Fruit fly (Drosophila melanogaster) whole organism, embryonic: Measurements from ENCODE around the gene sick.
A peak's percentile ranks its signal among the peaks of the same experiment; 100 is the strongest.

ENCODE experiments used
- Atf6 ChIP-seq: fragments of 200-800 bp; sonication (Bioruptor generic); IDR thresholded peaks from 2 replicates; pipeline ENCODE4 v1.3.6; 2022; ENCODE audit warnings: missing biosample characterization, missing genetic modification characterization
- Bdp1 ChIP-seq: fragments of 200-800 bp; sonication (Bioruptor generic); optimal IDR thresholded peaks from 3 replicates; lab custom pipeline; 2016; ENCODE audit warnings: missing biosample characterization, missing genetic modification characterization
- BtbVII ChIP-seq: fragments of 200-800 bp; sonication (Bioruptor generic); optimal IDR thresholded peaks from 3 replicates; lab custom pipeline; 2017; ENCODE audit warnings: missing biosample characterization, mild to moderate bottlenecking, missing genetic modification characterization
- CG11560 ChIP-seq: fragments of 200-800 bp; sonication (Bioruptor generic); IDR thresholded peaks from 3 replicates; pipeline ENCODE4 v1.3.6; 2022; ENCODE audit warnings: missing biosample characterization, missing genetic modification characterization
- CG11695 ChIP-seq: fragments of 200-800 bp; sonication (Bioruptor generic); IDR thresholded peaks from 3 replicates; pipeline ENCODE4 v1.3.6; 2022; ENCODE audit warnings: missing biosample characterization, missing genetic modification characterization
- CG11723 ChIP-seq: fragments of 200-800 bp; sonication (Bioruptor generic); optimal IDR thresholded peaks from 2 replicates; lab custom pipeline; 2017; ENCODE audit warnings: missing biosample characterization, mild to moderate bottlenecking, missing genetic modification characterization
- CG14965 ChIP-seq: fragments of 200-800 bp; sonication (Bioruptor generic); optimal IDR thresholded peaks from 2 replicates; lab custom pipeline; 2016; ENCODE audit warnings: missing biosample characterization, missing genetic modification characterization, borderline replicate concordance
- CG1529 ChIP-seq: fragments of 200-800 bp; sonication (Bioruptor generic); optimal IDR thresholded peaks from 3 replicates; lab custom pipeline; 2018; ENCODE audit warnings: missing biosample characterization, missing genetic modification characterization
- CG15601 ChIP-seq: fragments of 200-800 bp; sonication (Bioruptor generic); optimal IDR thresholded peaks from 3 replicates; lab custom pipeline; 2019; ENCODE audit warnings: missing biosample characterization, mild to moderate bottlenecking, missing genetic modification characterization, moderate library complexity
- CG15696 ChIP-seq: fragments of 200-800 bp; sonication (Bioruptor generic); optimal IDR thresholded peaks from 2 replicates; lab custom pipeline; 2019; ENCODE audit warnings: missing biosample characterization, mild to moderate bottlenecking, missing genetic modification characterization, moderate library complexity
- CG17802 ChIP-seq: fragments of 200-800 bp; sonication (Bioruptor generic); optimal IDR thresholded peaks from 2 replicates; lab custom pipeline; 2018; ENCODE audit warnings: missing biosample characterization, mild to moderate bottlenecking, missing genetic modification characterization, moderate library complexity
- CG1832 ChIP-seq: fragments of 200-800 bp; sonication (Bioruptor generic); optimal IDR thresholded peaks from 2 replicates; lab custom pipeline; 2017; ENCODE audit warnings: missing biosample characterization, mild to moderate bottlenecking, missing genetic modification characterization, inconsistent platforms
- CG30020 ChIP-seq: fragments of 200-800 bp; optimal IDR thresholded peaks from 2 replicates; lab custom pipeline; 2019; ENCODE audit warnings: missing biosample characterization, mild to moderate bottlenecking, missing genetic modification characterization, moderate library complexity
- CG31365 ChIP-seq: fragments of 200-800 bp; sonication (Bioruptor generic); optimal IDR thresholded peaks from 2 replicates; lab custom pipeline; 2018; ENCODE audit warnings: missing biosample characterization, mild to moderate bottlenecking, missing genetic modification characterization
- CG42726 ChIP-seq: fragments of 200-800 bp; sonication (Bioruptor generic); IDR thresholded peaks from 2 replicates; pipeline ENCODE4 v1.3.6; 2022; ENCODE audit warnings: missing biosample characterization, missing genetic modification characterization; ENCODE audit not compliant: partially characterized antibody
- CG6683 ChIP-seq: fragments of 200-800 bp; sonication (Bioruptor generic); optimal IDR thresholded peaks from 2 replicates; lab custom pipeline; 2017; ENCODE audit warnings: missing biosample characterization, mild to moderate bottlenecking, missing genetic modification characterization, missing genetic modification reagents
- CG6689 ChIP-seq: fragments of 200-800 bp; sonication (Bioruptor generic); IDR thresholded peaks from 2 replicates; pipeline ENCODE4 v1.3.6; 2022; ENCODE audit warnings: missing biosample characterization, missing genetic modification characterization
- CG7786 ChIP-seq: fragments of 200-800 bp; sonication (Bioruptor generic); optimal IDR thresholded peaks from 2 replicates; lab custom pipeline; 2016; ENCODE audit warnings: missing biosample characterization, missing genetic modification characterization
- Dad ChIP-seq: fragments of 200-800 bp; sonication (Bioruptor generic); optimal IDR thresholded peaks from 3 replicates; lab custom pipeline; 2016; ENCODE audit warnings: missing biosample characterization, missing genetic modification characterization
- Hand ChIP-seq: fragments of 200-800 bp; sonication (Bioruptor generic); optimal IDR thresholded peaks from 2 replicates; lab custom pipeline; 2017; ENCODE audit warnings: mild to moderate bottlenecking, missing biosample characterization, missing genetic modification reagents, missing genetic modification characterization
- Hr39 ChIP-seq: fragments of >200 bp; optimal IDR thresholded peaks from 2 replicates; lab custom pipeline; 2017
- Lim3 ChIP-seq: fragments of 200-800 bp; sonication (Bioruptor generic); IDR thresholded peaks from 2 replicates; pipeline ENCODE4 v1.3.6; 2022; ENCODE audit warnings: missing biosample characterization, missing genetic modification characterization
- Meics ChIP-seq: fragments of 200-800 bp; sonication (Bioruptor generic); optimal IDR thresholded peaks from 2 replicates; lab custom pipeline; 2017; ENCODE audit warnings: missing biosample characterization, mild to moderate bottlenecking, missing genetic modification characterization
- Myb ChIP-seq: fragments of 200-800 bp; sonication (Bioruptor generic); optimal IDR thresholded peaks from 2 replicates; lab custom pipeline; 2016; ENCODE audit warnings: missing biosample characterization, missing genetic modification characterization
- NC2β ChIP-seq: fragments of 200-800 bp; sonication (Bioruptor generic); optimal IDR thresholded peaks from 2 replicates; lab custom pipeline; 2016; ENCODE audit warnings: missing biosample characterization, missing genetic modification characterization
- PHDP ChIP-seq: fragments of 200-800 bp; sonication (Bioruptor generic); optimal IDR thresholded peaks from 3 replicates; lab custom pipeline; 2018; ENCODE audit warnings: missing biosample characterization, mild to moderate bottlenecking, missing genetic modification characterization, moderate library complexity
- Ravus ChIP-seq: fragments of 200-800 bp; sonication (Bioruptor generic); IDR thresholded peaks from 2 replicates; pipeline ENCODE4 v1.3.6; 2022; ENCODE audit warnings: missing biosample characterization, missing genetic modification characterization
- YL-1 ChIP-seq: fragments of 200-800 bp; sonication (Bioruptor generic); optimal IDR thresholded peaks from 3 replicates; lab custom pipeline; 2017; ENCODE audit warnings: missing biosample characterization, mild to moderate bottlenecking, missing genetic modification characterization
- ac ChIP-seq: fragments of 200-800 bp; sonication (Bioruptor generic); optimal IDR thresholded peaks from 3 replicates; lab custom pipeline; 2017; ENCODE audit warnings: missing biosample characterization, mild to moderate bottlenecking, missing genetic modification characterization
- aop ChIP-seq: fragments of 200-800 bp; sonication (Bioruptor generic); IDR thresholded peaks from 2 replicates; pipeline ENCODE4 v1.3.6; 2022; ENCODE audit warnings: missing biosample characterization, missing genetic modification characterization
- ase ChIP-seq: fragments of 200-800 bp; sonication (Bioruptor generic); IDR thresholded peaks from 3 replicates; pipeline ENCODE4 v1.3.6; 2022; ENCODE audit warnings: missing biosample characterization, missing genetic modification characterization
- ato ChIP-seq: fragments of 200-800 bp; sonication (Bioruptor generic); IDR thresholded peaks from 2 replicates; pipeline ENCODE4 v1.3.6; 2022; ENCODE audit warnings: missing biosample characterization, missing genetic modification characterization; ENCODE audit not compliant: partially characterized antibody
- ci ChIP-seq: fragments of 200-800 bp; sonication (Bioruptor generic); IDR thresholded peaks from 3 replicates; pipeline ENCODE4 v1.3.6; 2022; ENCODE audit warnings: missing biosample characterization, missing genetic modification characterization
- fd96Cb ChIP-seq: fragments of 200-800 bp; sonication (Bioruptor generic); optimal IDR thresholded peaks from 2 replicates; lab custom pipeline; 2018; ENCODE audit warnings: missing biosample characterization, mild to moderate bottlenecking, missing genetic modification characterization, moderate library complexity
- fru ChIP-seq: fragments of >200 bp; optimal IDR thresholded peaks from 2 replicates; lab custom pipeline; 2017
- gce ChIP-seq: fragments of 200-800 bp; sonication (Bioruptor generic); IDR thresholded peaks from 3 replicates; pipeline ENCODE4 v1.3.6; 2022; ENCODE audit warnings: missing biosample characterization, missing genetic modification characterization
- gsb ChIP-seq: fragments of 200-800 bp; sonication (Bioruptor generic); IDR thresholded peaks from 2 replicates; pipeline ENCODE4 v1.3.6; 2022; ENCODE audit warnings: missing biosample characterization, missing genetic modification characterization
- h ChIP-seq: fragments of >200 bp; optimal IDR thresholded peaks from 2 replicates; lab custom pipeline; 2017
- kay ChIP-seq: fragments of 200-800 bp; sonication (Bioruptor generic); optimal IDR thresholded peaks from 2 replicates; lab custom pipeline; 2016; ENCODE audit warnings: missing biosample characterization, missing genetic modification characterization
- kni ChIP-seq: fragments of 200-800 bp; sonication (Bioruptor generic); optimal IDR thresholded peaks from 3 replicates; lab custom pipeline; 2017; ENCODE audit warnings: mild to moderate bottlenecking, missing biosample characterization, missing genetic modification reagents, missing genetic modification characterization
- lmd ChIP-seq: fragments of 200-800 bp; sonication (Bioruptor generic); IDR thresholded peaks from 2 replicates; pipeline ENCODE4 v1.3.6; 2022; ENCODE audit warnings: missing biosample characterization, missing genetic modification characterization
- lov ChIP-seq, 2 experiments: fragments of 200-800 bp in 1 of 2; fragments of >200 bp in 1 of 2; sonication (Bioruptor generic) in 1 of 2; IDR thresholded peaks in 1 of 2; optimal IDR thresholded peaks in 1 of 2; 2 replicates in 1 of 2; 3 replicates in 1 of 2; pipeline versions ENCODE4 v1.3.6 to Lab custom; 2017 to 2022; ENCODE audit warnings: missing biosample characterization in 1 of 2, missing genetic modification characterization in 1 of 2
- pb ChIP-seq: fragments of 200-800 bp; sonication (Bioruptor generic); optimal IDR thresholded peaks from 3 replicates; lab custom pipeline; 2016; ENCODE audit warnings: missing biosample characterization, missing genetic modification characterization
- psq ChIP-seq: fragments of 200-800 bp; sonication (Bioruptor generic); optimal IDR thresholded peaks from 2 replicates; lab custom pipeline; 2017; ENCODE audit warnings: missing biosample characterization, missing genetic modification characterization
- ro ChIP-seq: fragments of 200-800 bp; sonication (Bioruptor generic); IDR thresholded peaks from 2 replicates; pipeline ENCODE4 v1.3.6; 2022; ENCODE audit warnings: missing biosample characterization, missing genetic modification characterization
- row ChIP-seq: fragments of 200-800 bp; sonication (Bioruptor generic); IDR thresholded peaks from 3 replicates; pipeline ENCODE4 v1.3.6; 2022; ENCODE audit warnings: missing biosample characterization, missing genetic modification characterization
- sens ChIP-seq: fragments of 200-800 bp; sonication (Bioruptor generic); peaks from one replicate; lab custom pipeline; 2016; ENCODE audit warnings: missing biosample characterization, missing genetic modification characterization
- sima ChIP-seq: fragments of 200-800 bp; sonication (Bioruptor generic); optimal IDR thresholded peaks from 2 replicates; lab custom pipeline; 2016; ENCODE audit warnings: missing biosample characterization, missing genetic modification characterization
- sr ChIP-seq: fragments of 200-800 bp; sonication (Bioruptor generic); IDR thresholded peaks from 3 replicates; pipeline ENCODE4 v1.3.6; 2022; ENCODE audit warnings: missing biosample characterization, missing genetic modification characterization
- tll ChIP-seq, 2 experiments: fragments of 200-800 bp in 1 of 2; fragments of >200 bp in 1 of 2; sonication (Bioruptor generic) in 1 of 2; optimal IDR thresholded peaks; 2 replicates each; lab custom pipeline; 2017 to 2019; ENCODE audit warnings: missing biosample characterization in 2 of 2, missing genetic modification characterization in 2 of 2, mild to moderate bottlenecking in 1 of 2, moderate library complexity in 1 of 2
- wor ChIP-seq: fragments of 200-800 bp; sonication (Bioruptor generic); IDR thresholded peaks from 2 replicates; pipeline ENCODE4 v1.3.6; 2022; ENCODE audit warnings: missing biosample characterization, missing genetic modification characterization
- z ChIP-seq: fragments of 200-800 bp; sonication (Bioruptor generic); IDR thresholded peaks from 3 replicates; pipeline ENCODE4 v1.3.6; 2022; ENCODE audit warnings: missing biosample characterization, missing genetic modification characterization

sick gene

DNA sequence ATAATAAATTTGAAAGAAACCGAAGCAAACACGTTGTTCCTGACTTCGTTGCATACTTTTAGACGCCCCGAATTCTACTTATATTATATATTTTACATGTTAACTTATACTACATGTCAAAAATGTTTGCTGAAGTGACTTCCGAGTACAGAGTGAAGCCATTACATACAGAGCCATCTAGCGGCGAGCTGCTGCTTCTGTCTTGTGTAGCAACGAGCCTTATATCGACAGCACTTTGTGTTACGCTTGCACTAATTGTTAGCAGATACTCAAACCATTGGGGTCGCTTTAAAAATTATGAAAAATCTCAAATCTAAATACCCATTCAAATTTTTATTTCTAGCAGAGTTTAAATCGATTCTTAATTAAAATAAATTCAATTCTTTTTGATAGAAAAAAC, 91.3 kb downstream of the sick start (continued):
- TF ChIP-seq fd96Cb (tag; lab: Kevin White, UChicago) (peak; percentile 54), ro (GFP tag; lab: Robert Waterston, UW) (no peak), pb (GFP tag; lab: Kevin White, UChicago) (peak; percentile 37), Ravus (GFP tag; lab: Robert Waterston, UW) (no peak; the same call in 1 of the 2 replicates), CG7786 (GFP tag; lab: Kevin White, UChicago) (peak; percentile 54), CG11695 (GFP tag; lab: Robert Waterston, UW) (no peak), ac (no peak), Myb (peak; percentile 46), ase (GFP tag; lab: Robert Waterston, UW) (peak; percentile 64; the same call in 2 of the 3 replicates), sima (GFP tag; lab: Kevin White, UChicago) (peak; percentile 10), Hand (GFP tag; lab: Kevin White, UChicago) (no peak), ato (GFP tag; lab: Robert Waterston, UW) (peak; percentile 44; the same call in 1 of the 2 replicates), Dad (GFP tag; lab: Kevin White, UChicago) (peak; percentile 48), z (GFP tag; lab: Robert Waterston, UW) (no peak), sens (GFP tag; lab: Kevin White, UChicago) (peak; percentile 91), CG31365 (peak; percentile 19), CG11723 (no peak), NC2β (peak; percentile 61), CG6683 (peak; percentile 40), gce (GFP tag; lab: Robert Waterston, UW) (no peak), Lim3 (no peak), CG30020 (tag; lab: Kevin White, UChicago) (peak; percentile 3), kni (peak; percentile 42), CG17802 (tag; lab: Kevin White, UChicago) (peak; percentile 65), lmd (peak; percentile 59; the same call in 1 of the 2 replicates), fru (lab: Kevin White, UChicago) (no peak), psq (peak; percentile 16), ci (GFP tag; lab: Robert Waterston, UW) (peak; percentile 89), lov (optimal IDR thresholded peaks at IDR 0.05; lab: Kevin White, UChicago) (no peak), lov (GFP tag; IDR thresholded peaks at IDR 0.05; lab: Robert Waterston, UW) (0 out of 3 replicates have a peak, but pooled peaks have one; percentile 35), CG15696 (tag; lab: Kevin White, UChicago) (peak; percentile 75), row (GFP tag; lab: Robert Waterston, UW) (peak; percentile 39; the same call in 2 of the 3 replicates), Meics (peak; percentile 74), BtbVII (GFP tag; lab: Kevin White, UChicago) (peak; percentile 8), Bdp1 (GFP tag; lab: Kevin White, UChicago) (peak; percentile 38), YL-1 (no peak), Hr39 (lab: Kevin White, UChicago) (no peak), CG1529 (peak; percentile 61), Atf6 (GFP tag; lab: Robert Waterston, UW) (no peak), CG42726 (GFP tag; lab: Robert Waterston, UW) (peak; percentile 88), CG14965 (GFP tag; lab: Kevin White, UChicago) (peak; percentile 99), gsb (GFP tag; lab: Robert Waterston, UW) (no peak), wor (no peak), CG11560 (0 out of 3 replicates have a peak, but pooled peaks have one; percentile 44), CG15601 (tag; lab: Kevin White, UChicago) (peak; percentile 79), aop (GFP tag; lab: Robert Waterston, UW) (no peak), PHDP (tag; lab: Kevin White, UChicago) (peak; percentile 58), h (lab: Kevin White, UChicago) (no peak), CG6689 (GFP tag; lab: Robert Waterston, UW) (no peak), tll (GFP tag; optimal IDR thresholded peaks at IDR 0.05; lab: Kevin White, UChicago) (peak in 1 of 2 experiments; percentile 12), kay (GFP tag; lab: Kevin White, UChicago) (peak; percentile 4), CG1832 (no peak), sr (GFP tag; lab: Robert Waterston, UW) (0 out of 3 replicates have a peak, but pooled peaks have one; percentile 13)
